Worm (Caenorhabditis elegans) whole organism, L3 larva: ENCODE data around the gene plc-1.

ENCODE experiments used
- nhr-12 ChIP-seq: fragments of 150-350 bp; optimal IDR thresholded peaks from 2 replicates; lab custom pipeline; 2014; ENCODE audit warnings: missing biosample characterization, missing genetic modification characterization
- nhr-76 ChIP-seq: fragments of 150-350 bp; sonication (generic microtip); optimal IDR thresholded peaks from 5 replicates; lab custom pipeline; 2014; ENCODE audit warnings: missing biosample characterization, missing genetic modification characterization

- TF ChIP-seq nhr-76 (tag; lab: Kevin White, UChicago) (no peak), nhr-12 (tag; lab: Kevin White, UChicago) (no peak)
Observed at ce11 chrX:10756185-10756584, 82.3 kb downstream of the plc-1 start.
